Worm (Caenorhabditis elegans): ENCODE results near the gene osg-1.

ce11 chrIII:5469090-5469489, 18.3 kb upstream of the osg-1 start:
- TF ChIP-seq sptf-1 (tag; optimal IDR thresholded peaks at IDR 0.05) (no peak), mls-2 (tag; optimal IDR thresholded peaks at IDR 0.05) (no peak), blmp-1 (tag; optimal IDR thresholded peaks at IDR 0.05) (no peak)
